Comparison of ENCODE assay signal across 5 fruit fly cellular contexts in genomic region chr2L:21370886-21371285, dm6.
TF ChIP-seq lines count a peak whose summit lies in the region.

Gene CG8665, plus strand, starts transcription at chr2L:21371227.

- no peak for TF ChIP-seq CTCF in whole organism, embryonic (GFP tag; optimal IDR thresholded peaks at IDR 0.05; lab: Kevin White, UChicago)

TF ChIP-seq in whole organism, adult, 20 proteins besides CTCF, POLR2A, EP300 and RAD21 (continues in another document):
- TF ChIP-seq CG1620 (GFP tag; optimal IDR thresholded peaks at IDR 0.05; lab: Kevin White, UChicago) (no peak), pad (GFP tag; optimal IDR thresholded peaks at IDR 0.05; lab: Kevin White, UChicago) (peak; percentile 13), tj (GFP tag; optimal IDR thresholded peaks at IDR 0.05; lab: Kevin White, UChicago) (peak; percentile 26), ovo (GFP tag; optimal IDR thresholded peaks at IDR 0.05; lab: Kevin White, UChicago) (no peak), Crg-1 (GFP tag; optimal IDR thresholded peaks at IDR 0.05; lab: Kevin White, UChicago) (no peak), Mnt (GFP tag; optimal IDR thresholded peaks at IDR 0.05; lab: Kevin White, UChicago) (peak; percentile 24), CG14711 (tag; optimal IDR thresholded peaks at IDR 0.05; lab: Kevin White, UChicago) (peak; percentile 40), kay (GFP tag; lab: Kevin White, UChicago; ENCODE audit: borderline replicate concordance) (peak; percentile 79), CG12768 (GFP tag; optimal IDR thresholded peaks at IDR 0.05; lab: Kevin White, UChicago) (peak; percentile 8), toe (GFP tag; optimal IDR thresholded peaks at IDR 0.05; lab: Kevin White, UChicago) (peak; percentile 45), CG33017 (tag; optimal IDR thresholded peaks at IDR 0.05; lab: Kevin White, UChicago) (peak; percentile 68), cic (GFP tag; optimal IDR thresholded peaks at IDR 0.05; lab: Kevin White, UChicago) (peak; percentile 74), CG7045 (GFP tag; optimal IDR thresholded peaks at IDR 0.05; lab: Kevin White, UChicago) (peak; percentile 71), CG7101 (tag; optimal IDR thresholded peaks at IDR 0.05; lab: Kevin White, UChicago) (peak; percentile 77), Clk (GFP tag; optimal IDR thresholded peaks at IDR 0.05; lab: Kevin White, UChicago) (peak; percentile 28), CG11617 (GFP tag; optimal IDR thresholded peaks at IDR 0.05; lab: Kevin White, UChicago) (peak; percentile 44), bab1 (GFP tag; optimal IDR thresholded peaks at IDR 0.05; lab: Kevin White, UChicago) (no peak), Hr96 (GFP tag; optimal IDR thresholded peaks at IDR 0.05; lab: Kevin White, UChicago) (peak; percentile 22)

TF ChIP-seq in whole organism, embryonic, 481 proteins besides CTCF, POLR2A, EP300 and RAD21 (continues in another document):
- TF ChIP-seq dan (GFP tag; IDR thresholded peaks at IDR 0.05; lab: Robert Waterston, UW) (no peak), CG17361 (GFP tag; IDR thresholded peaks at IDR 0.05; lab: Robert Waterston, UW) (no peak), CG17328 (GFP tag; IDR thresholded peaks at IDR 0.05; lab: Robert Waterston, UW) (no peak), mld (GFP tag; IDR thresholded peaks at IDR 0.05; lab: Robert Waterston, UW; ENCODE audit: partially characterized antibody) (no peak), Hsf (GFP tag; optimal IDR thresholded peaks at IDR 0.05; lab: Kevin White, UChicago) (no peak), dmrt11E (tag; optimal IDR thresholded peaks at IDR 0.05; lab: Kevin White, UChicago) (peak; percentile 11), CG4617 (GFP tag; optimal IDR thresholded peaks at IDR 0.05; lab: Kevin White, UChicago; ENCODE audit: borderline replicate concordance) (no peak), CG17385 (GFP tag; optimal IDR thresholded peaks at IDR 0.05; lab: Kevin White, UChicago) (peak; percentile 41), ac (GFP tag; optimal IDR thresholded peaks at IDR 0.05; lab: Kevin White, UChicago) (no peak), CG6689 (GFP tag; IDR thresholded peaks at IDR 0.05; lab: Robert Waterston, UW) (no peak), CG16813 (GFP tag; IDR thresholded peaks at IDR 0.05; lab: Robert Waterston, UW; ENCODE audit: partially characterized antibody) (no peak), CG9215 (GFP tag; IDR thresholded peaks at IDR 0.05; lab: Robert Waterston, UW) (no peak), CG2712 (tag; optimal IDR thresholded peaks at IDR 0.05; lab: Kevin White, UChicago) (peak; percentile 22), CG18011 (GFP tag; optimal IDR thresholded peaks at IDR 0.05; lab: Kevin White, UChicago) (no peak), zfh2 (GFP tag; optimal IDR thresholded peaks at IDR 0.05; lab: Kevin White, UChicago) (peak; percentile 44), dysf (GFP tag; IDR thresholded peaks at IDR 0.05; lab: Robert Waterston, UW) (peak; percentile 70), kay (GFP tag; optimal IDR thresholded peaks at IDR 0.05; lab: Kevin White, UChicago) (no peak), Sry-β (GFP tag; optimal IDR thresholded peaks at IDR 0.05; lab: Kevin White, UChicago) (no peak), CG18476 (GFP tag; optimal IDR thresholded peaks at IDR 0.05; lab: Kevin White, UChicago) (no peak)

TF ChIP-seq in whole organism, prepupa, 60 proteins besides CTCF, POLR2A, EP300 and RAD21 (continues in another document):
- TF ChIP-seq pdm3 (GFP tag; optimal IDR thresholded peaks at IDR 0.05; lab: Kevin White, UChicago) = peak; percentile 3
- no peak for TF ChIP-seq eg (GFP tag; IDR thresholded peaks at IDR 0.05; lab: Robert Waterston, UW)
- no peak for TF ChIP-seq CG10631 (GFP tag; optimal IDR thresholded peaks at IDR 0.05; lab: Kevin White, UChicago)
- TF ChIP-seq CG8119 (GFP tag; IDR thresholded peaks at IDR 0.05; lab: Robert Waterston, UW) = no peak
- TF ChIP-seq Sox14 (GFP tag; optimal IDR thresholded peaks at IDR 0.05; lab: Kevin White, UChicago) = peak; percentile 39
- no peak for TF ChIP-seq Ets21C (GFP tag; optimal IDR thresholded peaks at IDR 0.05; lab: Kevin White, UChicago)
- peak; percentile 33 for TF ChIP-seq lz (GFP tag; optimal IDR thresholded peaks at IDR 0.05; lab: Kevin White, UChicago)
- TF ChIP-seq acj6 (GFP tag; optimal IDR thresholded peaks at IDR 0.05; lab: Kevin White, UChicago) = peak; percentile 26
- no peak for TF ChIP-seq CG1621 (tag; optimal IDR thresholded peaks at IDR 0.05; lab: Kevin White, UChicago)
- TF ChIP-seq esn (GFP tag; optimal IDR thresholded peaks at IDR 0.05; lab: Kevin White, UChicago) = peak; percentile 60
- peak; percentile 55 for TF ChIP-seq CG31627 (GFP tag; optimal IDR thresholded peaks at IDR 0.05; lab: Kevin White, UChicago)
- TF ChIP-seq dsx (GFP tag; optimal IDR thresholded peaks at IDR 0.05; lab: Kevin White, UChicago; ENCODE audit: poor library complexity, severe bottlenecking) = no peak
- peak; percentile 30 for TF ChIP-seq cyc (GFP tag; optimal IDR thresholded peaks at IDR 0.05; lab: Kevin White, UChicago)
- TF ChIP-seq Blimp-1 (GFP tag; optimal IDR thresholded peaks at IDR 0.05; lab: Kevin White, UChicago) = no peak
- TF ChIP-seq fd59A (GFP tag; optimal IDR thresholded peaks at IDR 0.05; lab: Kevin White, UChicago) = no peak
- peak; percentile 7 for TF ChIP-seq CG7368 (GFP tag; optimal IDR thresholded peaks at IDR 0.05; lab: Kevin White, UChicago)
- no peak for TF ChIP-seq CG15336 (GFP tag; IDR thresholded peaks at IDR 0.05; lab: Robert Waterston, UW)
- TF ChIP-seq CG4318 (GFP tag; optimal IDR thresholded peaks at IDR 0.05; lab: Kevin White, UChicago) = no peak
- TF ChIP-seq CG11902 (GFP tag; optimal IDR thresholded peaks at IDR 0.05; lab: Kevin White, UChicago) = no peak
- TF ChIP-seq ss (GFP tag; optimal IDR thresholded peaks at IDR 0.05; lab: Kevin White, UChicago) = no peak

TF ChIP-seq in whole organism, pupa, 21 proteins besides CTCF, POLR2A, EP300 and RAD21:
- peak; percentile 7 for TF ChIP-seq Pif1B (GFP tag; optimal IDR thresholded peaks at IDR 0.05; lab: Kevin White, UChicago)
- no peak for TF ChIP-seq EcR (GFP tag; optimal IDR thresholded peaks at IDR 0.05; lab: Kevin White, UChicago)
- no peak for TF ChIP-seq CG32121 (GFP tag; IDR thresholded peaks at IDR 0.05; lab: Robert Waterston, UW)
- peak; percentile 2 for TF ChIP-seq CG8159 (tag; optimal IDR thresholded peaks at IDR 0.05; lab: Kevin White, UChicago)

TF ChIP-seq in whole organism, wandering third instar larva, 38 proteins besides CTCF, POLR2A, EP300 and RAD21 (continues in another document):
- peak; percentile 19 for TF ChIP-seq sv (GFP tag; optimal IDR thresholded peaks at IDR 0.05; lab: Kevin White, UChicago)
- TF ChIP-seq Hr78 (GFP tag; optimal IDR thresholded peaks at IDR 0.05; lab: Kevin White, UChicago) = no peak
- no peak for TF ChIP-seq tai (GFP tag; optimal IDR thresholded peaks at IDR 0.05; lab: Kevin White, UChicago)
- TF ChIP-seq Jra (GFP tag; optimal IDR thresholded peaks at IDR 0.05; lab: Kevin White, UChicago) = no peak
- TF ChIP-seq Dfd (GFP tag; optimal IDR thresholded peaks at IDR 0.05; lab: Kevin White, UChicago) = no peak
- peak; percentile 64 for TF ChIP-seq Hnf4 (GFP tag; optimal IDR thresholded peaks at IDR 0.05; lab: Kevin White, UChicago)
- TF ChIP-seq CrebA (GFP tag; optimal IDR thresholded peaks at IDR 0.05; lab: Kevin White, UChicago; ENCODE audit: borderline replicate concordance) = peak; percentile 60
- peak; percentile 85 for TF ChIP-seq h (GFP tag; optimal IDR thresholded peaks at IDR 0.05; lab: Kevin White, UChicago)
- TF ChIP-seq dsf (GFP tag; optimal IDR thresholded peaks at IDR 0.05; lab: Kevin White, UChicago; ENCODE audit: borderline replicate concordance) = no peak
- TF ChIP-seq CG32264 (GFP tag; optimal IDR thresholded peaks at IDR 0.05; lab: Kevin White, UChicago) = peak; percentile 20
- peak; percentile 25 for TF ChIP-seq woc (GFP tag; optimal IDR thresholded peaks at IDR 0.05; lab: Kevin White, UChicago)
- TF ChIP-seq foxo (GFP tag; optimal IDR thresholded peaks at IDR 0.05; lab: Kevin White, UChicago) = peak; percentile 19 to 68
- no peak for TF ChIP-seq Myc (optimal IDR thresholded peaks at IDR 0.05; lab: Kevin White, UChicago)
- peak; percentile 6 for TF ChIP-seq Rel (GFP tag; optimal IDR thresholded peaks at IDR 0.05; lab: Kevin White, UChicago)
- peak; percentile 96 for TF ChIP-seq Rel (tag; optimal IDR thresholded peaks at IDR 0.05; lab: Kevin White, UChicago)
- peak; percentile 31 for TF ChIP-seq brk (GFP tag; optimal IDR thresholded peaks at IDR 0.05; lab: Kevin White, UChicago)
- TF ChIP-seq GATAd (GFP tag; optimal IDR thresholded peaks at IDR 0.05; lab: Kevin White, UChicago) = no peak
- TF ChIP-seq OdsH (GFP tag; optimal IDR thresholded peaks at IDR 0.05; lab: Kevin White, UChicago) = peak; percentile 58
- TF ChIP-seq Sp1 (GFP tag; optimal IDR thresholded peaks at IDR 0.05; lab: Kevin White, UChicago) = no peak
- no peak for TF ChIP-seq pan (optimal IDR thresholded peaks at IDR 0.05; lab: Kevin White, UChicago)
- no peak for TF ChIP-seq Abd-B (GFP tag; optimal IDR thresholded peaks at IDR 0.05; lab: Kevin White, UChicago)
- TF ChIP-seq rgr (GFP tag; optimal IDR thresholded peaks at IDR 0.05; lab: Kevin White, UChicago) = peak; percentile 72
- no peak for TF ChIP-seq jim (GFP tag; optimal IDR thresholded peaks at IDR 0.05; lab: Kevin White, UChicago)
- TF ChIP-seq CG9705 (GFP tag; optimal IDR thresholded peaks at IDR 0.05; lab: Kevin White, UChicago) = no peak
- no peak for TF ChIP-seq Mio (GFP tag; optimal IDR thresholded peaks at IDR 0.05; lab: Kevin White, UChicago)
- peak; percentile 74 for TF ChIP-seq fru (GFP tag; optimal IDR thresholded peaks at IDR 0.05; lab: Kevin White, UChicago)
- peak; percentile 84 for TF ChIP-seq br (GFP tag; optimal IDR thresholded peaks at IDR 0.05; lab: Kevin White, UChicago)
- no peak for TF ChIP-seq N (GFP tag; optimal IDR thresholded peaks at IDR 0.05; lab: Kevin White, UChicago)
- TF ChIP-seq Dif (GFP tag; optimal IDR thresholded peaks at IDR 0.05; lab: Kevin White, UChicago; ENCODE audit: partially characterized antibody) = no peak
- TF ChIP-seq dmrt93B (GFP tag; optimal IDR thresholded peaks at IDR 0.05; lab: Kevin White, UChicago) = no peak
- TF ChIP-seq sage (GFP tag; optimal IDR thresholded peaks at IDR 0.05; lab: Kevin White, UChicago) = no peak
- no peak for TF ChIP-seq usp (GFP tag; optimal IDR thresholded peaks at IDR 0.05; lab: Kevin White, UChicago)
- peak; percentile 47 for TF ChIP-seq HLH106 (tag; optimal IDR thresholded peaks at IDR 0.05; lab: Kevin White, UChicago)
- no peak for TF ChIP-seq Hr83 (GFP tag; optimal IDR thresholded peaks at IDR 0.05; lab: Kevin White, UChicago; ENCODE audit: poor library complexity, severe bottlenecking)
- TF ChIP-seq ey (GFP tag; optimal IDR thresholded peaks at IDR 0.05; lab: Kevin White, UChicago) = peak; percentile 75
- no peak for TF ChIP-seq lola (GFP tag; optimal IDR thresholded peaks at IDR 0.05; lab: Kevin White, UChicago)
- TF ChIP-seq Vsx2 (GFP tag; optimal IDR thresholded peaks at IDR 0.05; lab: Kevin White, UChicago; ENCODE audit: partially characterized antibody) = no peak
- TF ChIP-seq psq (GFP tag; optimal IDR thresholded peaks at IDR 0.05; lab: Kevin White, UChicago) = peak; percentile 9
